Fruit fly (Drosophila melanogaster) whole organism, prepupa: ENCODE measurements around the gene CG11601.

Source experiments
- Blimp-1 ChIP-seq: fragments of 200-800 bp; sonication (Bioruptor generic); optimal IDR thresholded peaks from 3 replicates; lab custom pipeline; 2017; ENCODE audit warnings: missing biosample characterization, missing genetic modification characterization, mild to moderate bottlenecking, moderate library complexity, missing genetic modification reagents
- CG16779 ChIP-seq: fragments of 200-800 bp; sonication (Bioruptor generic); optimal IDR thresholded peaks from 3 replicates; lab custom pipeline; 2017; ENCODE audit warnings: missing biosample characterization, mild to moderate bottlenecking, missing genetic modification characterization
- CG31627 ChIP-seq: fragments of 200-800 bp; sonication (Bioruptor generic); optimal IDR thresholded peaks from 3 replicates; lab custom pipeline; 2016; ENCODE audit warnings: missing biosample characterization, missing genetic modification characterization
- CG3919 ChIP-seq: fragments of 200-800 bp; sonication (Bioruptor generic); optimal IDR thresholded peaks from 3 replicates; lab custom pipeline; 2016; ENCODE audit warnings: missing biosample characterization, missing genetic modification characterization
- CG6792 ChIP-seq: fragments of 200-800 bp; sonication (Bioruptor generic); optimal IDR thresholded peaks from 3 replicates; lab custom pipeline; 2016; ENCODE audit warnings: missing biosample characterization, missing genetic modification characterization
- Ets96B ChIP-seq: fragments of 200-800 bp; optimal IDR thresholded peaks from 2 replicates; lab custom pipeline; 2019; ENCODE audit warnings: missing biosample characterization, mild to moderate bottlenecking, missing genetic modification characterization, moderate library complexity
- OdsH ChIP-seq: fragments of 200-800 bp; sonication (Bioruptor generic); optimal IDR thresholded peaks from 3 replicates; lab custom pipeline; 2016; ENCODE audit warnings: missing biosample characterization, missing genetic modification characterization
- Sox14 ChIP-seq: fragments of 200-800 bp; sonication (Bioruptor generic); optimal IDR thresholded peaks from 3 replicates; lab custom pipeline; 2016; ENCODE audit warnings: missing biosample characterization, missing genetic modification characterization
- dac ChIP-seq: fragments of 200-800 bp; sonication (Bioruptor generic); optimal IDR thresholded peaks from 2 replicates; lab custom pipeline; 2017; ENCODE audit warnings: missing biosample characterization, mild to moderate bottlenecking, missing genetic modification characterization
- fd59A ChIP-seq: fragments of 200-800 bp; sonication (Bioruptor generic); optimal IDR thresholded peaks from 2 replicates; lab custom pipeline; 2017; ENCODE audit warnings: missing biosample characterization, mild to moderate bottlenecking, missing genetic modification characterization, missing genetic modification reagents
- net ChIP-seq: fragments of 200-800 bp; sonication (Bioruptor generic); optimal IDR thresholded peaks from 3 replicates; lab custom pipeline; 2016; ENCODE audit warnings: missing biosample characterization, missing genetic modification characterization
- pdm3 ChIP-seq: fragments of 200-800 bp; sonication (Bioruptor generic); optimal IDR thresholded peaks from 3 replicates; lab custom pipeline; 2016; ENCODE audit warnings: missing biosample characterization, missing genetic modification characterization
- svp ChIP-seq: fragments of 200-800 bp; sonication (Bioruptor generic); peaks from one replicate; lab custom pipeline; 2016; ENCODE audit warnings: missing biosample characterization, missing genetic modification characterization

DNA sequence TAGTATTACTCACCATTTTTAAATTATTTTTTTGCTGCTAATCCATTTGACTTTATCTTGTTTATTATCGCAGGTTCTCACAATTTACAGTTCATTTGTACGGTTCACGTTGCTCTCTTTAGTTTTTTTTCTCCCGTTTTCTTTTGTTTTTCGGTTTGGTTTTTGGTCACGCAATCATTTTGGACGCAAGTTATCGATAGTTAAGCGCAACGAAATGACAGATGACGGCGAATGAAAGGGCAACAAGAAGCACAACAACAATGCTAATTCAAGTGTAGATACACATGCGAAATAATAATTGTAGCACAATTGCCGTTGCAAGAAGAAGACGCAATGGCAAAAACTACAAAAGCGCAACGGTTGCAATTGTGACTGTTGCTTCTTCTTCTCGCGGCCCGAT, 34.5 kb downstream of the CG11601 start:
- no peak for TF ChIP-seq fd59A (GFP tag; lab: Kevin White, UChicago)
- TF ChIP-seq net (GFP tag; lab: Kevin White, UChicago), result no peak
- TF ChIP-seq pdm3 (GFP tag; lab: Kevin White, UChicago), result no peak
- no peak for TF ChIP-seq Ets96B (tag; lab: Kevin White, UChicago)
- no peak for TF ChIP-seq CG16779
- TF ChIP-seq Sox14 (GFP tag; lab: Kevin White, UChicago), result no peak
- no peak for TF ChIP-seq CG31627 (GFP tag; lab: Kevin White, UChicago)
- TF ChIP-seq dac (GFP tag; lab: Kevin White, UChicago), result no peak
- TF ChIP-seq OdsH (GFP tag; lab: Kevin White, UChicago), result no peak
- no peak for TF ChIP-seq CG6792 (GFP tag; lab: Kevin White, UChicago)
- TF ChIP-seq svp (GFP tag; lab: Kevin White, UChicago), result no peak
- no peak for TF ChIP-seq Blimp-1
- TF ChIP-seq CG3919 (GFP tag; lab: Kevin White, UChicago), result no peak
